Fruit fly (Drosophila melanogaster): ENCODE measurements around the gene Sec71.

Gene Sec71

DNA sequence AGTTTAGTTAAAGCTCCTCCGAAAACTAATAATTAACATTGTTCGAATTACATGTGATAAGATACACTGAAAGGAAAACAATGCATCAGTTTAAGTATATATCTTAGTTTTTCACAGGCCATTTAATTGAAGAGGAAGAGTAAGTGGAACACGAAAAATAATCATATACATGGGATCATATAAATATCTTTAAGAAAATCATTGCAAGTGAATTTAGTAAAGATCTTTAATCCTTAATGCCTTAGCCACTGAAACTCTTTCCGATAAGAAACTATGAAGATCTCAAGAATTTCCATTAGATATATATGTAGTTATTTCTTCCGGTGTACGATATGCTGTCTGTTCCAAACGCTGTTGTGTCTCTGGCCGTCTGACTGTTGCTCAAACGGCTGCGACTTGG, 14.7 kb upstream of the Sec71 start (continued):
- TF ChIP-seq ssp (GFP tag; IDR thresholded peaks at IDR 0.05) (peak; percentile 41; the same call in 1 of the 2 replicates), ham (GFP tag; IDR thresholded peaks at IDR 0.05) (no peak), crol (GFP tag; IDR thresholded peaks at IDR 0.05) (no peak), CG17328 (GFP tag; IDR thresholded peaks at IDR 0.05) (0 out of 2 replicates have a peak, but pooled peaks have one; percentile 19), Camta (GFP tag; optimal IDR thresholded peaks at IDR 0.05) (peak; percentile 17), eve (GFP tag; optimal IDR thresholded peaks at IDR 0.05) (no peak), gsb-n (tag; optimal IDR thresholded peaks at IDR 0.05) (peak; percentile 32), CG13424 (tag; optimal IDR thresholded peaks at IDR 0.05) (peak; percentile 66), cwo (GFP tag; optimal IDR thresholded peaks at IDR 0.05) (peak; percentile 41), CG1832 (GFP tag; optimal IDR thresholded peaks at IDR 0.05) (no peak), CG10565 (GFP tag; optimal IDR thresholded peaks at IDR 0.05) (no peak), CG14860 (GFP tag; IDR thresholded peaks at IDR 0.05; ENCODE audit: partially characterized antibody) (no peak), Nf-YA (GFP tag; IDR thresholded peaks at IDR 0.05) (no peak), CG6272 (GFP tag; IDR thresholded peaks at IDR 0.05) (no peak), Stat92E (GFP tag; optimal IDR thresholded peaks at IDR 0.05) (no peak), gcm2 (GFP tag; optimal IDR thresholded peaks at IDR 0.05) (no peak), Lim3 (GFP tag; IDR thresholded peaks at IDR 0.05) (no peak), esg (GFP tag; conservative IDR thresholded peaks at IDR 0.05) (peak; percentile 50), Gsc (GFP tag; IDR thresholded peaks at IDR 0.05) (no peak), zfh1 (GFP tag; IDR thresholded peaks at IDR 0.05) (peak; percentile 51), HLH4C (GFP tag; IDR thresholded peaks at IDR 0.05; ENCODE audit: partially characterized antibody) (no peak), her (GFP tag; optimal IDR thresholded peaks at IDR 0.05) (peak; percentile 19), tx (GFP tag; optimal IDR thresholded peaks at IDR 0.05) (peak; percentile 26), CG4282 (GFP tag; optimal IDR thresholded peaks at IDR 0.05) (no peak), CG2129 (GFP tag; IDR thresholded peaks at IDR 0.05; ENCODE audit: partially characterized antibody) (no peak), CG12942 (GFP tag; optimal IDR thresholded peaks at IDR 0.05) (peak; percentile 51), pnt (GFP tag; optimal IDR thresholded peaks at IDR 0.05) (peak; percentile 12), aop (GFP tag; IDR thresholded peaks at IDR 0.05) (no peak), sqz (GFP tag; optimal IDR thresholded peaks at IDR 0.05) (no peak), H2.0 (GFP tag; IDR thresholded peaks at IDR 0.05) (0 out of 2 replicates have a peak, but pooled peaks have one; percentile 7), bigmax (GFP tag; optimal IDR thresholded peaks at IDR 0.05) (no peak), CG8089 (GFP tag; optimal IDR thresholded peaks at IDR 0.05) (no peak), Fer2 (tag; optimal IDR thresholded peaks at IDR 0.05) (no peak), CG6254 (GFP tag; optimal IDR thresholded peaks at IDR 0.05) (no peak), da (GFP tag; optimal IDR thresholded peaks at IDR 0.05) (peak; percentile 38), CG16813 (GFP tag; IDR thresholded peaks at IDR 0.05; ENCODE audit: partially characterized antibody) (no peak), crc (GFP tag; optimal IDR thresholded peaks at IDR 0.05) (no peak), CG11723 (GFP tag; optimal IDR thresholded peaks at IDR 0.05) (no peak), Dll (GFP tag; IDR thresholded peaks at IDR 0.05; ENCODE audit: partially characterized antibody) (no peak), exex (tag; optimal IDR thresholded peaks at IDR 0.05) (no peak), HHEX (GFP tag; optimal IDR thresholded peaks at IDR 0.05) (peak; percentile 54), Hr78 (GFP tag; optimal IDR thresholded peaks at IDR 0.05) (no peak), CG7928 (GFP tag; optimal IDR thresholded peaks at IDR 0.05) (no peak), hkb (optimal IDR thresholded peaks at IDR 0.05) (no peak), hkb (GFP tag; IDR thresholded peaks at IDR 0.05) (peak; percentile 69), CG12744 (GFP tag; optimal IDR thresholded peaks at IDR 0.05) (no peak), CTCF (GFP tag; optimal IDR thresholded peaks at IDR 0.05) (no peak), Sox100B (GFP tag; optimal IDR thresholded peaks at IDR 0.05) (peak; percentile 68), z (GFP tag; IDR thresholded peaks at IDR 0.05) (no peak), CG32767 (GFP tag; IDR thresholded peaks at IDR 0.05) (no peak), CG8388 (GFP tag; optimal IDR thresholded peaks at IDR 0.05) (peak; percentile 60), jing (GFP tag; optimal IDR thresholded peaks at IDR 0.05) (peak; percentile 41)

All from whole organism, embryonic.